Worm (Caenorhabditis elegans) whole organism, L1 larva: ENCODE measurements around the gene F01F1.3.

Source experiments
- alr-1 ChIP-seq: fragments of 200-800 bp; sonication (Bioruptor generic); optimal IDR thresholded peaks from 2 replicates; lab custom pipeline; 2018; ENCODE audit warnings: borderline replicate concordance, mild to moderate bottlenecking, missing genetic modification characterization, missing compliant biosample characterization
- ces-1 ChIP-seq: fragments of 150-350 bp; optimal IDR thresholded peaks from 2 replicates; lab custom pipeline; 2014; ENCODE audit warnings: missing biosample characterization, missing genetic modification reagents, missing genetic modification characterization
- jun-1 ChIP-seq: fragments of 150-350 bp; optimal IDR thresholded peaks from 2 replicates; lab custom pipeline; 2014; ENCODE audit warnings: missing biosample characterization, missing genetic modification reagents, missing genetic modification characterization
- lin-13 ChIP-seq: fragments of 150-350 bp; optimal IDR thresholded peaks from 2 replicates; lab custom pipeline; 2014; ENCODE audit warnings: missing biosample characterization, missing genetic modification reagents, missing genetic modification characterization
- lsy-2 ChIP-seq, 2 experiments: fragments of 150-350 bp; optimal IDR thresholded peaks; 2 replicates each; lab custom pipeline; 2014; ENCODE audit warnings: missing biosample characterization in 2 of 2, missing genetic modification characterization in 2 of 2
- mab-9 ChIP-seq: fragments of 200-800 bp; sonication (Bioruptor generic); IDR thresholded peaks from 2 replicates; pipeline ENCODE4 v1.3.6; 2022; ENCODE audit warnings: missing genetic modification reagents, missing genetic modification characterization, missing compliant biosample characterization
- nhr-12 ChIP-seq: sonication (generic microtip); optimal IDR thresholded peaks from 2 replicates; lab custom pipeline; 2017; ENCODE audit warnings: missing biosample characterization, missing genetic modification characterization
- nhr-237 ChIP-seq: fragments of 150-350 bp; optimal IDR thresholded peaks from 2 replicates; lab custom pipeline; 2014; ENCODE audit warnings: missing biosample characterization, missing genetic modification characterization
- nhr-90 ChIP-seq: sonication (generic microtip); optimal IDR thresholded peaks from 2 replicates; lab custom pipeline; 2016; ENCODE audit warnings: mild to moderate bottlenecking, missing genetic modification characterization, missing compliant biosample characterization; ENCODE audit not compliant: poor library complexity
- pqm-1 ChIP-seq: sonication (generic microtip); optimal IDR thresholded peaks from 3 replicates; lab custom pipeline; 2017; ENCODE audit warnings: missing biosample characterization, missing genetic modification characterization
- rnt-1 ChIP-seq: sonication (generic microtip); optimal IDR thresholded peaks from 2 replicates; lab custom pipeline; 2016; ENCODE audit warnings: mild to moderate bottlenecking, missing genetic modification characterization, moderate library complexity, missing compliant biosample characterization
- snpc-4 ChIP-seq: fragments of 150-350 bp; optimal IDR thresholded peaks from 2 replicates; lab custom pipeline; 2014; ENCODE audit warnings: missing biosample characterization, missing genetic modification characterization
- sox-4 ChIP-seq: sonication (generic microtip); optimal IDR thresholded peaks from 2 replicates; lab custom pipeline; 2016; ENCODE audit warnings: missing genetic modification characterization, missing compliant biosample characterization
- unc-62 ChIP-seq: fragments of 150-350 bp; optimal IDR thresholded peaks from 2 replicates; lab custom pipeline; 2014; ENCODE audit warnings: missing biosample characterization, missing genetic modification reagents, missing genetic modification characterization

ce11 chrIII:5834053-5834452 lies 37.7 kb upstream of the F01F1.3 start, which contains the start of gene R12B2.6:
- no peak for TF ChIP-seq lin-13 (GFP tag; lab: Kevin White, UChicago)
- TF ChIP-seq nhr-90 (tag; lab: Kevin White, UChicago): no peak
- no peak for TF ChIP-seq unc-62
- TF ChIP-seq alr-1 (tag; lab: Kevin White, UChicago): no peak
- no peak for TF ChIP-seq snpc-4 (tag; lab: Kevin White, UChicago)
- TF ChIP-seq pqm-1 (tag; lab: Kevin White, UChicago): no peak
- TF ChIP-seq nhr-237 (tag; lab: Kevin White, UChicago): no peak
- TF ChIP-seq nhr-12 (tag; lab: Kevin White, UChicago): no peak
- no peak for TF ChIP-seq rnt-1
- TF ChIP-seq ces-1 (GFP tag; lab: Kevin White, UChicago): no peak
- no peak for TF ChIP-seq mab-9
- no peak for TF ChIP-seq lsy-2 (tag; optimal IDR thresholded peaks at IDR 0.05; lab: Kevin White, UChicago)
- no peak for TF ChIP-seq jun-1 (tag; lab: Kevin White, UChicago)
- TF ChIP-seq sox-4 (tag; lab: Kevin White, UChicago): no peak
